Worm (Caenorhabditis elegans): Measurements from ENCODE around the gene fipr-5.

DNA sequence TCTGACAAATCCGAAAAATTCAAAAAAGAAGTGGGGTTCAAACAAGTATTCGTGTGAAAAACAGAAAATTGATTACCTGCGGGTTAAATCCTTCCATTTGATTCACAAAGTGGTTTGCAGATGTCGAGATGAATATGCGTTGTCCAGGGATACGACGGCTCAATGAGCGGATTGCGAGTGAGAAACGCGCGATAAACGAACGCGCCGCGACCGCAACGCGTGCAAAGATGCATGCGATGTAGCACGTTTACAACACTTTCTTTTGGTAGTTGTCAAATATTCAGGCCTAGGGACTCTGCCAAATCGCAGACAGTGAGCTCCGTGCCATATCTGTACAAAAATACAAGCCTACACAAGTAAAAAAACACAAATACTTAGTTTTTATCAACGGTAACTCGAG lies 17.4 kb upstream of the fipr-5 start, which contains the start of gene fubl-1:
- TF ChIP-seq lin-35 (GFP tag; optimal IDR thresholded peaks at IDR 0.05) = no peak
- TF ChIP-seq ama-1 (optimal IDR thresholded peaks at IDR 0.05) = no peak
- no peak for TF ChIP-seq ama-1 (GFP tag; optimal IDR thresholded peaks at IDR 0.05)
- TF ChIP-seq Y53G8AR.9 (GFP tag; conservative IDR thresholded peaks at IDR 0.05) = no peak
- no peak for TF ChIP-seq F10E7.11 (tag; optimal IDR thresholded peaks at IDR 0.05)
- no peak for TF ChIP-seq snpc-1.3 (tag; optimal IDR thresholded peaks at IDR 0.05; ENCODE audit: insufficient read depth)
